Fruit fly (Drosophila melanogaster) whole organism, embryonic: ENCODE measurements around the gene zetaCOP.
A peak's percentile ranks its signal among the peaks of the same experiment; 100 is the strongest.

Source experiments
- ATbp ChIP-seq: fragments of 200-800 bp; sonication (Bioruptor generic); optimal IDR thresholded peaks from 2 replicates; lab custom pipeline; 2017; ENCODE audit warnings: missing biosample characterization, mild to moderate bottlenecking, missing genetic modification characterization, missing genetic modification reagents
- BtbVII ChIP-seq: fragments of 200-800 bp; sonication (Bioruptor generic); optimal IDR thresholded peaks from 3 replicates; lab custom pipeline; 2017; ENCODE audit warnings: missing biosample characterization, mild to moderate bottlenecking, missing genetic modification characterization
- CG10274 ChIP-seq: fragments of 200-800 bp; sonication (Bioruptor generic); optimal IDR thresholded peaks from 3 replicates; lab custom pipeline; 2017; ENCODE audit warnings: missing biosample characterization, mild to moderate bottlenecking, missing genetic modification characterization
- CG10321 ChIP-seq: fragments of 200-800 bp; sonication (Bioruptor generic); IDR thresholded peaks from 2 replicates; pipeline ENCODE4 v1.3.6; 2022; ENCODE audit warnings: missing biosample characterization, missing genetic modification characterization
- CG11456 ChIP-seq: fragments of 200-800 bp; sonication (Bioruptor generic); IDR thresholded peaks from 3 replicates; pipeline ENCODE4 v1.3.6; 2022; ENCODE audit warnings: missing biosample characterization, missing genetic modification characterization
- CG17912 ChIP-seq: fragments of 200-800 bp; sonication (Bioruptor generic); optimal IDR thresholded peaks from 2 replicates; lab custom pipeline; 2018; ENCODE audit warnings: missing biosample characterization, mild to moderate bottlenecking, missing genetic modification characterization
- CG2120 ChIP-seq: fragments of 200-800 bp; sonication (Bioruptor generic); optimal IDR thresholded peaks from 3 replicates; lab custom pipeline; 2016; ENCODE audit warnings: missing biosample characterization, missing genetic modification characterization
- CG2889 ChIP-seq: fragments of 200-800 bp; sonication (Bioruptor generic); IDR thresholded peaks from 3 replicates; pipeline ENCODE4 v1.3.6; 2022; ENCODE audit warnings: missing biosample characterization, missing genetic modification characterization
- CG3065 ChIP-seq: fragments of 200-800 bp; sonication (Bioruptor generic); optimal IDR thresholded peaks from 2 replicates; lab custom pipeline; 2016; ENCODE audit warnings: missing biosample characterization, missing genetic modification characterization
- CG31365 ChIP-seq: fragments of 200-800 bp; sonication (Bioruptor generic); optimal IDR thresholded peaks from 2 replicates; lab custom pipeline; 2018; ENCODE audit warnings: missing biosample characterization, mild to moderate bottlenecking, missing genetic modification characterization
- CG31388 ChIP-seq: fragments of 200-800 bp; sonication (Bioruptor generic); optimal IDR thresholded peaks from 2 replicates; lab custom pipeline; 2016; ENCODE audit warnings: missing biosample characterization, missing genetic modification characterization
- CG34376 ChIP-seq: fragments of 200-800 bp; sonication (Bioruptor generic); optimal IDR thresholded peaks from 2 replicates; lab custom pipeline; 2018; ENCODE audit warnings: missing biosample characterization, mild to moderate bottlenecking, missing genetic modification characterization
- CG4360 ChIP-seq: fragments of 200-800 bp; sonication (Bioruptor generic); IDR thresholded peaks from 2 replicates; pipeline ENCODE4 v1.3.6; 2022; ENCODE audit warnings: missing biosample characterization, missing genetic modification characterization
- CG5953 ChIP-seq: fragments of 200-800 bp; sonication (Bioruptor generic); IDR thresholded peaks from 2 replicates; pipeline ENCODE4 v1.3.6; 2022; ENCODE audit warnings: missing biosample characterization, missing genetic modification characterization
- CG7786 ChIP-seq: fragments of 200-800 bp; sonication (Bioruptor generic); optimal IDR thresholded peaks from 2 replicates; lab custom pipeline; 2016; ENCODE audit warnings: missing biosample characterization, missing genetic modification characterization
- CG7963 ChIP-seq: fragments of 200-800 bp; sonication (Bioruptor generic); IDR thresholded peaks from 3 replicates; pipeline ENCODE4 v1.3.6; 2022; ENCODE audit warnings: missing biosample characterization, missing genetic modification characterization; ENCODE audit not compliant: partially characterized antibody
- CoRest ChIP-seq: fragments of 200-800 bp; sonication (Bioruptor generic); optimal IDR thresholded peaks from 3 replicates; lab custom pipeline; 2018; ENCODE audit warnings: missing biosample characterization, mild to moderate bottlenecking, missing genetic modification characterization, moderate library complexity
- Dbx ChIP-seq: fragments of 200-800 bp; sonication (Bioruptor generic); IDR thresholded peaks from 3 replicates; pipeline ENCODE4 v1.3.6; 2022; ENCODE audit warnings: missing biosample characterization, missing genetic modification characterization
- Deaf1 ChIP-seq: fragments of 200-800 bp; optimal IDR thresholded peaks from 3 replicates; lab custom pipeline; 2019; ENCODE audit warnings: missing biosample characterization, mild to moderate bottlenecking, missing genetic modification characterization, moderate library complexity
- H15 ChIP-seq: fragments of 200-800 bp; sonication (Bioruptor generic); IDR thresholded peaks from 3 replicates; pipeline ENCODE4 v1.3.6; 2022; ENCODE audit warnings: missing biosample characterization, missing genetic modification characterization
- HLH3B ChIP-seq: fragments of 200-800 bp; sonication (Bioruptor generic); IDR thresholded peaks from 2 replicates; pipeline ENCODE4 v1.3.6; 2022; ENCODE audit warnings: missing biosample characterization, missing genetic modification characterization
- Max ChIP-seq: fragments of 200-800 bp; sonication (Bioruptor generic); optimal IDR thresholded peaks from 2 replicates; lab custom pipeline; 2016; ENCODE audit warnings: missing biosample characterization, mild to moderate bottlenecking, missing genetic modification characterization
- NK7.1 ChIP-seq: fragments of 200-800 bp; sonication (Bioruptor generic); optimal IDR thresholded peaks from 3 replicates; lab custom pipeline; 2016; ENCODE audit warnings: missing biosample characterization, missing genetic modification characterization
- Ravus ChIP-seq: fragments of 200-800 bp; sonication (Bioruptor generic); IDR thresholded peaks from 2 replicates; pipeline ENCODE4 v1.3.6; 2022; ENCODE audit warnings: missing biosample characterization, missing genetic modification characterization
- Sry-δ ChIP-seq: fragments of 200-800 bp; sonication (Bioruptor generic); optimal IDR thresholded peaks from 2 replicates; lab custom pipeline; 2016; ENCODE audit warnings: missing biosample characterization, missing genetic modification characterization
- TFAM ChIP-seq: fragments of 200-800 bp; sonication (Bioruptor generic); optimal IDR thresholded peaks from 2 replicates; lab custom pipeline; 2017; ENCODE audit warnings: missing biosample characterization, missing genetic modification characterization, inconsistent platforms
- Tbp ChIP-seq: fragments of >200 bp; optimal IDR thresholded peaks from 2 replicates; lab custom pipeline; 2018; ENCODE audit warnings: missing biosample characterization, missing genetic modification characterization
- Trl ChIP-seq, 3 experiments: fragments of >200 bp in 2 of 3; fragments of 200-800 bp in 1 of 3; sonication (Bioruptor generic) in 1 of 3; optimal IDR thresholded peaks; 2 replicates in 1 of 3; 3 replicates in 2 of 3; lab custom pipeline; 2016 to 2017; ENCODE audit warnings: missing biosample characterization in 1 of 3, missing genetic modification characterization in 1 of 3
- ac ChIP-seq: fragments of 200-800 bp; sonication (Bioruptor generic); optimal IDR thresholded peaks from 3 replicates; lab custom pipeline; 2017; ENCODE audit warnings: missing biosample characterization, mild to moderate bottlenecking, missing genetic modification characterization
- al ChIP-seq: fragments of 200-800 bp; sonication (Bioruptor generic); IDR thresholded peaks from 2 replicates; pipeline ENCODE4 v1.3.6; 2022; ENCODE audit warnings: missing biosample characterization, missing genetic modification characterization
- amos ChIP-seq: fragments of 200-800 bp; sonication (Bioruptor generic); IDR thresholded peaks from 2 replicates; pipeline ENCODE4 v1.3.6; 2022; ENCODE audit warnings: missing biosample characterization, missing genetic modification characterization; ENCODE audit not compliant: partially characterized antibody
- cas ChIP-seq: fragments of 200-800 bp; sonication (Bioruptor generic); IDR thresholded peaks from 2 replicates; pipeline ENCODE4 v1.3.6; 2022; ENCODE audit warnings: missing biosample characterization, missing genetic modification characterization
- cg ChIP-seq: fragments of 200-800 bp; sonication (Bioruptor generic); optimal IDR thresholded peaks from 3 replicates; lab custom pipeline; 2019; ENCODE audit warnings: missing biosample characterization, mild to moderate bottlenecking, missing genetic modification characterization, moderate library complexity
- crol ChIP-seq: fragments of 200-800 bp; sonication (Bioruptor generic); IDR thresholded peaks from 2 replicates; pipeline ENCODE4 v1.3.6; 2022; ENCODE audit warnings: missing biosample characterization, missing genetic modification characterization
- dysf ChIP-seq: fragments of 200-800 bp; sonication (Bioruptor generic); IDR thresholded peaks from 3 replicates; pipeline ENCODE4 v1.3.6; 2022; ENCODE audit warnings: missing biosample characterization, missing genetic modification characterization
- lmd ChIP-seq: fragments of 200-800 bp; sonication (Bioruptor generic); IDR thresholded peaks from 2 replicates; pipeline ENCODE4 v1.3.6; 2022; ENCODE audit warnings: missing biosample characterization, missing genetic modification characterization
- lov ChIP-seq, 2 experiments: fragments of 200-800 bp in 1 of 2; fragments of >200 bp in 1 of 2; sonication (Bioruptor generic) in 1 of 2; IDR thresholded peaks in 1 of 2; optimal IDR thresholded peaks in 1 of 2; 2 replicates in 1 of 2; 3 replicates in 1 of 2; pipeline versions ENCODE4 v1.3.6 to Lab custom; 2017 to 2022; ENCODE audit warnings: missing biosample characterization in 1 of 2, missing genetic modification characterization in 1 of 2
- nerfin-2 ChIP-seq: fragments of 200-800 bp; sonication (Bioruptor generic); IDR thresholded peaks from 2 replicates; pipeline ENCODE4 v1.3.6; 2022; ENCODE audit warnings: missing biosample characterization, missing genetic modification characterization; ENCODE audit not compliant: partially characterized antibody
- peb ChIP-seq: fragments of 200-800 bp; sonication (Bioruptor generic); IDR thresholded peaks from 2 replicates; pipeline ENCODE4 v1.3.6; 2022; ENCODE audit warnings: missing biosample characterization, missing genetic modification characterization
- sc ChIP-seq, 3 experiments: fragments of >200 bp in 2 of 3; fragments of 200-800 bp in 1 of 3; sonication (Bioruptor generic) in 1 of 3; optimal IDR thresholded peaks; 2 replicates in 2 of 3; 3 replicates in 1 of 3; lab custom pipeline; 2017; ENCODE audit warnings: mild to moderate bottlenecking in 1 of 3, missing biosample characterization in 1 of 3, missing genetic modification characterization in 1 of 3, missing genetic modification reagents in 1 of 3
- seq ChIP-seq: fragments of 200-800 bp; sonication (Bioruptor generic); IDR thresholded peaks from 2 replicates; pipeline ENCODE4 v1.3.6; 2022; ENCODE audit warnings: missing biosample characterization, missing genetic modification characterization
- sug ChIP-seq: fragments of 200-800 bp; optimal IDR thresholded peaks from 2 replicates; lab custom pipeline; 2019; ENCODE audit warnings: missing biosample characterization, mild to moderate bottlenecking, missing genetic modification characterization, moderate library complexity
- vnd ChIP-seq: fragments of 200-800 bp; sonication (Bioruptor generic); IDR thresholded peaks from 3 replicates; pipeline ENCODE4 v1.3.6; 2022; ENCODE audit warnings: missing biosample characterization, missing genetic modification characterization; ENCODE audit not compliant: partially characterized antibody
- wor ChIP-seq: fragments of 200-800 bp; sonication (Bioruptor generic); IDR thresholded peaks from 2 replicates; pipeline ENCODE4 v1.3.6; 2022; ENCODE audit warnings: missing biosample characterization, missing genetic modification characterization
- zen ChIP-seq: fragments of 200-800 bp; sonication (Bioruptor generic); optimal IDR thresholded peaks from 3 replicates; lab custom pipeline; 2018; ENCODE audit warnings: missing biosample characterization, mild to moderate bottlenecking, missing genetic modification characterization, moderate library complexity

Gene zetaCOP

DNA sequence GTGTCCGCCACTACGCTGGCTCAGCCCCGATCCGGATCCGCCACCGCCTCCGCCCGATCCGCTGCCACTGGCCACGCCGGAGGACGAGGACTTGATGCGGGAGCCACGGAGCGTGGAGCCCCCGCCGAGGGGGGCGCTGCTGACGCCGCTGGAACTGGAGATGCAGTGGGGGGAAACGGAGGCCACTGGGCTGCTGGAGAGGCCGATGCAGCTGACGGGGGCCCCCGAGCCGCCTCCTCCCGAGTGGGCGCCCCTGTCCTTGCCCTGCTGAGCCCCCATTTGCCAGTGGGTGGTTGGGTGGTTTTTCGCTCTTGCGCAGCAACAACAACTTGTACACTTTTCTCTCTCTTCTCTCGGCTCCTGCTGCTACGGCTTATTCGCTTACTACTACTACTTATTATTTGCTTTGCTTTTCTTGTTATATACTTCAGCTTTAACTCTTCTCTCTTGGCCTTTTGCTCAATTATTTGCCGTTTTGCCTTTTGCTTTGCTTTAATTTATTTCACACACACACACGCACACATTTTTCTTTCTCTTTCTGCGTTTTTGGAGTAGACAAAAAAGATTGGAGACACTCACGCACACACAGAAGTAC is 26.4 kb downstream of the zetaCOP start (continued):
- TF ChIP-seq CG4360, result no peak
- no peak for TF ChIP-seq NK7.1 (GFP tag; lab: Kevin White, UChicago)
- TF ChIP-seq Deaf1, result no peak
- no peak for TF ChIP-seq ATbp (GFP tag; lab: Kevin White, UChicago)
- TF ChIP-seq CG3065, result no peak
- no peak for TF ChIP-seq sc (optimal IDR thresholded peaks at IDR 0.05; lab: Kevin White, UChicago)
- TF ChIP-seq sc (GFP tag; optimal IDR thresholded peaks at IDR 0.05; lab: Kevin White, UChicago), result no peak
- peak; percentile 74 for TF ChIP-seq crol (GFP tag; lab: Robert Waterston, UW)
- TF ChIP-seq Ravus (GFP tag; lab: Robert Waterston, UW), result no peak
- peak; percentile 82 for TF ChIP-seq cg
- peak; percentile 60; the same call in 1 of the 3 replicates for TF ChIP-seq CG11456 (GFP tag; lab: Robert Waterston, UW)
- TF ChIP-seq CG5953 (GFP tag; lab: Robert Waterston, UW), result 0 out of 2 replicates have a peak, but pooled peaks have one; percentile 16
- TF ChIP-seq CG7963, result no peak
- TF ChIP-seq CoRest, result no peak
- TF ChIP-seq seq (GFP tag; lab: Robert Waterston, UW), result no peak
- peak; percentile 42; the same call in 1 of the 3 replicates for TF ChIP-seq Dbx (GFP tag; lab: Robert Waterston, UW)
- TF ChIP-seq zen (tag; lab: Kevin White, UChicago), result no peak
- no peak for TF ChIP-seq amos (GFP tag; lab: Robert Waterston, UW)
- no peak for TF ChIP-seq H15 (GFP tag; lab: Robert Waterston, UW)
- no peak for TF ChIP-seq ac (GFP tag; lab: Kevin White, UChicago)
- TF ChIP-seq Max (GFP tag; lab: Kevin White, UChicago), result no peak
- TF ChIP-seq CG34376 (GFP tag; lab: Kevin White, UChicago), result no peak
- no peak for TF ChIP-seq wor
- 0 out of 3 replicates have a peak, but pooled peaks have one; percentile 11 for TF ChIP-seq CG2889 (GFP tag; lab: Robert Waterston, UW)
- TF ChIP-seq lmd (GFP tag; lab: Robert Waterston, UW), result 0 out of 2 replicates have a peak, but pooled peaks have one; percentile 26
- TF ChIP-seq Tbp (GFP tag; lab: Kevin White, UChicago), result no peak
- no peak for TF ChIP-seq Sry-δ
- 0 out of 2 replicates have a peak, but pooled peaks have one; percentile 19 for TF ChIP-seq nerfin-2 (GFP tag; lab: Robert Waterston, UW)
- no peak for TF ChIP-seq lov (optimal IDR thresholded peaks at IDR 0.05; lab: Kevin White, UChicago)
- TF ChIP-seq lov (GFP tag; IDR thresholded peaks at IDR 0.05; lab: Robert Waterston, UW), result peak; percentile 70; the same call in 1 of the 3 replicates
- TF ChIP-seq TFAM (GFP tag; lab: Kevin White, UChicago), result no peak
- TF ChIP-seq dysf (GFP tag; lab: Robert Waterston, UW), result 0 out of 3 replicates have a peak, but pooled peaks have one; percentile 27
- no peak for TF ChIP-seq CG17912 (GFP tag; lab: Kevin White, UChicago)
- no peak for TF ChIP-seq CG31388
- no peak for TF ChIP-seq HLH3B (GFP tag; lab: Robert Waterston, UW)
- TF ChIP-seq sug, result no peak
- no peak for TF ChIP-seq al (GFP tag; lab: Robert Waterston, UW)
- no peak for TF ChIP-seq CG10274 (GFP tag; lab: Kevin White, UChicago)
- TF ChIP-seq CG31365 (tag; lab: Kevin White, UChicago), result no peak
- no peak for TF ChIP-seq CG2120 (GFP tag; lab: Kevin White, UChicago)
- no peak for TF ChIP-seq BtbVII (GFP tag; lab: Kevin White, UChicago)
- peak; percentile 25 to 62 for TF ChIP-seq Trl (optimal IDR thresholded peaks at IDR 0.05; lab: Kevin White, UChicago)
- no peak for TF ChIP-seq Trl (GFP tag; optimal IDR thresholded peaks at IDR 0.05; lab: Kevin White, UChicago)
- TF ChIP-seq CG10321 (GFP tag; lab: Robert Waterston, UW), result no peak
- TF ChIP-seq CG7786, result no peak
- TF ChIP-seq peb, result no peak
- no peak for TF ChIP-seq cas
- no peak for TF ChIP-seq vnd (GFP tag; lab: Robert Waterston, UW)
